Worm (Caenorhabditis elegans): ENCODE results near the gene srr-1.

ce11 chrV:13045017-13045416, 8.5 kb downstream of the srr-1 start:
- TF ChIP-seq ztf-4 (tag; optimal IDR thresholded peaks at IDR 0.05), result no peak
- TF ChIP-seq ama-1 (optimal IDR thresholded peaks at IDR 0.05), result no peak
- no peak for TF ChIP-seq elt-1 (tag; optimal IDR thresholded peaks at IDR 0.05)

All from whole organism, L2 larva.